Worm (Caenorhabditis elegans) whole organism, early embryonic: Measurements from ENCODE around the gene Y42A5A.5.

Experiments
- B0310.2 ChIP-seq: sonication (generic microtip); optimal IDR thresholded peaks from 2 replicates; lab custom pipeline; 2016; ENCODE audit warnings: mild to moderate bottlenecking, missing genetic modification characterization, missing compliant biosample characterization
- F13C5.2 ChIP-seq: sonication (generic microtip); optimal IDR thresholded peaks from 2 replicates; lab custom pipeline; 2017; ENCODE audit warnings: mild to moderate bottlenecking, missing genetic modification characterization, inconsistent platforms, missing compliant biosample characterization
- aly-1 ChIP-seq: sonication (generic microtip); optimal IDR thresholded peaks from 2 replicates; lab custom pipeline; 2016; ENCODE audit warnings: missing genetic modification characterization, missing compliant biosample characterization
- ama-1 ChIP-seq: fragments of 150-350 bp; optimal IDR thresholded peaks from 2 replicates; lab custom pipeline; 2014
- ceh-36 ChIP-seq: sonication (generic microtip); optimal IDR thresholded peaks from 2 replicates; lab custom pipeline; 2016; ENCODE audit warnings: missing genetic modification characterization, inconsistent platforms, missing compliant biosample characterization
- ets-7 ChIP-seq: sonication (generic microtip); optimal IDR thresholded peaks from 2 replicates; lab custom pipeline; 2016; ENCODE audit warnings: missing genotype, missing genetic modification characterization, missing compliant biosample characterization
- flt-1 ChIP-seq: fragments of 200-800 bp; sonication (Bioruptor generic); IDR thresholded peaks from 2 replicates; pipeline ENCODE4 v1.3.6; 2022; ENCODE audit warnings: missing genetic modification characterization, missing compliant biosample characterization
- hmg-4 ChIP-seq: fragments of 200-800 bp; sonication (Bioruptor generic); optimal IDR thresholded peaks from 2 replicates; lab custom pipeline; 2018; ENCODE audit warnings: mild to moderate bottlenecking, missing genetic modification characterization, missing compliant biosample characterization
- hnd-1 ChIP-seq: sonication (generic microtip); optimal IDR thresholded peaks from 2 replicates; lab custom pipeline; 2016; ENCODE audit warnings: missing genetic modification characterization, missing compliant biosample characterization
- scrt-1 ChIP-seq: fragments of 200-800 bp; sonication (Bioruptor generic); IDR thresholded peaks from 2 replicates; pipeline ENCODE4 v1.3.6; 2022; ENCODE audit warnings: missing genetic modification characterization, missing compliant biosample characterization
- tbx-11 ChIP-seq: fragments of 200-800 bp; sonication (Bioruptor generic); IDR thresholded peaks from 2 replicates; pipeline ENCODE4 v1.3.6; 2022; ENCODE audit warnings: missing genetic modification characterization, missing compliant biosample characterization

DNA sequence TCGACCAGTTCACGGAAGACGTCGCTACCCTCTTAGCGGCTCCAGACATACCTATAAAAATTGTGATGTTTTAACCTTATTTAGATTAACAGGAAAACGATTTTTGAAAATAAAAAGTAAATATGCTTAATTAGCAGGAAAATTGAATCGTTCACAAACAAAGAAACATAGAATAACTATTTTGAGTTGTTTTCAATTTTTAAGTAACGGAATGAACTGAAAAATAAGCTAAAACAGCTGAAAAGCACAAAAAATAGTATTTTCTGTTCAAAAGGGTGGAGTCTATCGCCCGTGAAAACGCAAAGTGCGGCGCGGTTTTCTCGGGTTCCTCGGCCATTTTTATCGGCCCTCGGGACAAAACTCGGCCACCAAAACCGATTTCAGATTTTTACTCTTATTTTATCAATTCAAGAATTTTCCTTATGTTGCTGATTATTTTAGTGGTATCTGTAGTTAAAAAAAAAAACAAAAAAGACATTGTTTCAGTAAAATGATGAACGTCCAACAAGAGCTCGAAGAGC lies 14.3 kb upstream of the Y42A5A.5 start, which contains the start of the genes atp-5 and lmtr-3:
- 0 out of 2 replicates have a peak, but pooled peaks have one; percentile 36 for TF ChIP-seq tbx-11 (GFP tag; lab: Robert Waterston, UW)
- no peak for TF ChIP-seq ceh-36 (tag; lab: Kevin White, UChicago)
- no peak for TF ChIP-seq hnd-1
- TF ChIP-seq B0310.2 (tag; lab: Kevin White, UChicago), result no peak
- TF ChIP-seq ama-1 (lab: Kevin White, UChicago), result no peak
- TF ChIP-seq hmg-4 (GFP tag; lab: Kevin White, UChicago), result peak; percentile 38
- no peak for TF ChIP-seq flt-1 (GFP tag; lab: Robert Waterston, UW)
- TF ChIP-seq F13C5.2, result peak; percentile 36
- no peak for TF ChIP-seq aly-1 (tag; lab: Kevin White, UChicago)
- no peak for TF ChIP-seq scrt-1 (GFP tag; lab: Robert Waterston, UW)
- no peak for TF ChIP-seq ets-7 (tag; lab: Kevin White, UChicago)
